Worm (Caenorhabditis elegans): ENCODE data around the gene ZC395.5.

DNA sequence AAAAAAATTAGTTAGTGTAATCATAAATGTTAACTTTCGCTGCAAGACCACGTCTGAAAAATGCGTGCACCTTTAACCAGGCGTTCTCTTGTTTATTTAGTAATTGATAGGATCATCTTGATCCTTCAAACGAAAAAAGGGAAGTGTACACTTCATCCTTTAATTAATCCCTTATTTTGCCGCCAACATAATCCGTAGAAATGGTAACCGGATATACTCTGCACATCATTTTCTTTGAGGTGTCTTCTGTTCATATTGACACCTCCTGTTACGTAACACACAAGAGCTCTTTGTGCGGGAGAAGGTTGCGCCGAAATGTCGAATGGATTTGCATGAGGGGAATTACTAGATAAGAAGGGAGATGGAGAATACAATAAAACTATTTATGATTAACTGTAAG, 18.9 kb upstream of the ZC395.5 start:
- TF ChIP-seq hnd-1 (tag; optimal IDR thresholded peaks at IDR 0.05): no peak
- no peak for TF ChIP-seq tbx-37 (GFP tag; conservative IDR thresholded peaks at IDR 0.05)
- TF ChIP-seq ceh-36 (tag; optimal IDR thresholded peaks at IDR 0.05): peak; percentile 67
- TF ChIP-seq tra-4 (tag; optimal IDR thresholded peaks at IDR 0.05): no peak
- TF ChIP-seq ets-7 (tag; optimal IDR thresholded peaks at IDR 0.05): no peak
- TF ChIP-seq ceh-13 (GFP tag; optimal IDR thresholded peaks at IDR 0.05): no peak
- no peak for TF ChIP-seq ama-1 (optimal IDR thresholded peaks at IDR 0.05)
- TF ChIP-seq scrt-1 (GFP tag; IDR thresholded peaks at IDR 0.05): no peak
- TF ChIP-seq pes-1 (GFP tag; IDR thresholded peaks at IDR 0.05): no peak
- no peak for TF ChIP-seq hmg-4 (GFP tag; optimal IDR thresholded peaks at IDR 0.05)
- no peak for TF ChIP-seq hmbx-1 (tag; optimal IDR thresholded peaks at IDR 0.05)
- no peak for TF ChIP-seq flt-1 (GFP tag; IDR thresholded peaks at IDR 0.05)

All from whole organism, early embryonic.